Worm (Caenorhabditis elegans) whole organism, L2 larva: ENCODE data around the gene srw-107.

Experiments used
- C34F6.9 ChIP-seq: fragments of 150-350 bp; optimal IDR thresholded peaks from 2 replicates; lab custom pipeline; 2014; ENCODE audit warnings: missing biosample characterization, missing genetic modification characterization
- F13H6.1 ChIP-seq: sonication (generic microtip); optimal IDR thresholded peaks from 2 replicates; lab custom pipeline; 2016; ENCODE audit warnings: missing genetic modification characterization, missing compliant biosample characterization
- R02D3.7 ChIP-seq: fragments of 150-350 bp; optimal IDR thresholded peaks from 2 replicates; lab custom pipeline; 2014; ENCODE audit warnings: missing biosample characterization, missing genetic modification characterization
- Y55F3AM.14 ChIP-seq: fragments of 200-800 bp; sonication (Bioruptor generic); optimal IDR thresholded peaks from 2 replicates; lab custom pipeline; 2018; ENCODE audit warnings: mild to moderate bottlenecking, missing genetic modification characterization, missing compliant biosample characterization
- ZK546.5 ChIP-seq: sonication (generic microtip); optimal IDR thresholded peaks from 2 replicates; lab custom pipeline; 2017; ENCODE audit warnings: missing biosample characterization, missing genetic modification characterization
- alr-1 ChIP-seq: fragments of 150-350 bp; optimal IDR thresholded peaks from 2 replicates; lab custom pipeline; 2014; ENCODE audit warnings: missing biosample characterization, missing genetic modification characterization
- ama-1 ChIP-seq: fragments of 150-350 bp; optimal IDR thresholded peaks from 2 replicates; lab custom pipeline; 2018; ENCODE audit warnings: inconsistent platforms
- blmp-1 ChIP-seq: sonication (generic microtip); optimal IDR thresholded peaks from 2 replicates; lab custom pipeline; 2017; ENCODE audit warnings: missing genetic modification characterization, mild to moderate bottlenecking, missing compliant biosample characterization, antibody characterized with exemption, moderate library complexity; ENCODE audit not compliant: insufficient read depth
- ceh-82 ChIP-seq: fragments of 150-350 bp; optimal IDR thresholded peaks from 2 replicates; lab custom pipeline; 2014; ENCODE audit warnings: missing biosample characterization, missing genetic modification characterization
- crh-2 ChIP-seq: sonication (generic microtip); optimal IDR thresholded peaks from 2 replicates; lab custom pipeline; 2017; ENCODE audit warnings: missing biosample characterization, missing genetic modification characterization
- dmd-4 ChIP-seq: sonication (generic microtip); optimal IDR thresholded peaks from 2 replicates; lab custom pipeline; 2017; ENCODE audit warnings: missing biosample characterization, missing genetic modification characterization
- elt-1 ChIP-seq: fragments of 150-350 bp; optimal IDR thresholded peaks from 2 replicates; lab custom pipeline; 2014; ENCODE audit warnings: missing biosample characterization, missing genetic modification characterization
- fos-1 ChIP-seq: fragments of 150-350 bp; optimal IDR thresholded peaks from 2 replicates; lab custom pipeline; 2014; ENCODE audit warnings: missing biosample characterization, missing genetic modification characterization
- gmeb-1 ChIP-seq: fragments of 150-350 bp; optimal IDR thresholded peaks from 2 replicates; lab custom pipeline; 2014; ENCODE audit warnings: missing biosample characterization, missing genetic modification characterization
- mab-5 ChIP-seq: fragments of 150-350 bp; optimal IDR thresholded peaks from 2 replicates; lab custom pipeline; 2014; ENCODE audit warnings: missing biosample characterization, missing genetic modification characterization
- mdl-1 ChIP-seq, 2 experiments: fragments of 150-350 bp in 1 of 2; sonication (generic microtip) in 1 of 2; optimal IDR thresholded peaks; 2 replicates each; lab custom pipeline; 2017; ENCODE audit warnings: missing biosample characterization in 2 of 2, missing genetic modification characterization in 2 of 2
- nhr-10 ChIP-seq: sonication (generic microtip); optimal IDR thresholded peaks from 2 replicates; lab custom pipeline; 2017; ENCODE audit warnings: missing biosample characterization, missing genetic modification characterization
- nhr-11 ChIP-seq: fragments of 150-350 bp; optimal IDR thresholded peaks from 2 replicates; lab custom pipeline; 2014; ENCODE audit warnings: missing biosample characterization, missing genetic modification characterization
- nhr-21 ChIP-seq: fragments of 150-350 bp; optimal IDR thresholded peaks from 2 replicates; lab custom pipeline; 2014; ENCODE audit warnings: missing biosample characterization, missing genetic modification characterization
- nhr-23 ChIP-seq: fragments of 150-350 bp; optimal IDR thresholded peaks from 2 replicates; lab custom pipeline; 2014; ENCODE audit warnings: missing biosample characterization, missing genetic modification reagents, missing genetic modification characterization
- nhr-237 ChIP-seq: fragments of 150-350 bp; optimal IDR thresholded peaks from 2 replicates; lab custom pipeline; 2014; ENCODE audit warnings: missing biosample characterization, missing genetic modification characterization
- nhr-25 ChIP-seq: fragments of 150-350 bp; sonication (generic microtip); optimal IDR thresholded peaks from 3 replicates; lab custom pipeline; 2014; ENCODE audit warnings: missing biosample characterization, missing genetic modification characterization
- nhr-77 ChIP-seq: fragments of 150-350 bp; optimal IDR thresholded peaks from 2 replicates; lab custom pipeline; 2014; ENCODE audit warnings: missing biosample characterization, missing genetic modification characterization
- peb-1 ChIP-seq: fragments of 150-350 bp; optimal IDR thresholded peaks from 2 replicates; lab custom pipeline; 2014; ENCODE audit warnings: missing biosample characterization, missing genetic modification characterization
- sma-9 ChIP-seq, 2 experiments: fragments of 150-350 bp in 1 of 2; sonication (generic microtip) in 1 of 2; optimal IDR thresholded peaks; 2 replicates each; lab custom pipeline; 2014 to 2016; ENCODE audit warnings: missing genetic modification characterization in 2 of 2, mild to moderate bottlenecking in 1 of 2, missing biosample characterization in 1 of 2, missing compliant biosample characterization in 1 of 2, missing genetic modification reagents in 1 of 2, moderate library complexity in 1 of 2
- unc-39 ChIP-seq: fragments of 150-350 bp; optimal IDR thresholded peaks from 2 replicates; lab custom pipeline; 2014; ENCODE audit warnings: missing biosample characterization, missing genetic modification characterization
- unc-55 ChIP-seq: fragments of 150-350 bp; sonication (generic microtip); optimal IDR thresholded peaks from 3 replicates; lab custom pipeline; 2014; ENCODE audit warnings: missing biosample characterization, missing genetic modification reagents, missing genetic modification characterization
- ztf-1 ChIP-seq: fragments of 200-800 bp; sonication (Bioruptor generic); conservative IDR thresholded peaks from 2 replicates; pipeline ENCODE4 v1.3.6; 2022; ENCODE audit warnings: missing genetic modification characterization, missing compliant biosample characterization
- ztf-11 ChIP-seq: sonication (generic microtip); optimal IDR thresholded peaks from 2 replicates; lab custom pipeline; 2017; ENCODE audit warnings: missing biosample characterization, missing genetic modification characterization
- ztf-4 ChIP-seq: fragments of 150-350 bp; optimal IDR thresholded peaks from 2 replicates; lab custom pipeline; 2014; ENCODE audit warnings: missing biosample characterization, missing genetic modification characterization

srw-107 gene

DNA sequence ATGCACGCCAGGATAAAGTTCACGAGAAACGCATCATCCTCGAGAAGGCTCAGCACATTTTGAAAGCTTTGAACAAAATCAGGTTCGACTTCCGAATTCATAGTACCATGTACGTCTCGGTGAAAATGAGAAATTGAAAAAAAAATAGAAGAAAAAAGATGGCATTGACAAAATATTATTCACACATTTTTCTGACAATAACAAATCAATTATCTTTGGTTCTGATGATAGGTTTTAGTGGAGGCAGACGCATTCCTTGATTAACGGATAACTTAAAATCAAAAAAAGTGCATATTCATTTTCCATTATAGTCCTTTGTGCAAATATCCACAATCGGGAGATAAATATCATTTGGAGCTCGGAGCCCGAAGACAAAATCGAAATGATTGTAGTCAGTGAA lies at the start of gene srw-107:
Gene srw-107 (minus strand): TSS at position 101 of the 400 bp plus-strand sequence.
- TF ChIP-seq nhr-23 (tag; lab: Kevin White, UChicago) = no peak
- TF ChIP-seq ZK546.5 (tag; lab: Kevin White, UChicago) = no peak
- TF ChIP-seq crh-2 (tag; lab: Kevin White, UChicago) = no peak

DNA sequence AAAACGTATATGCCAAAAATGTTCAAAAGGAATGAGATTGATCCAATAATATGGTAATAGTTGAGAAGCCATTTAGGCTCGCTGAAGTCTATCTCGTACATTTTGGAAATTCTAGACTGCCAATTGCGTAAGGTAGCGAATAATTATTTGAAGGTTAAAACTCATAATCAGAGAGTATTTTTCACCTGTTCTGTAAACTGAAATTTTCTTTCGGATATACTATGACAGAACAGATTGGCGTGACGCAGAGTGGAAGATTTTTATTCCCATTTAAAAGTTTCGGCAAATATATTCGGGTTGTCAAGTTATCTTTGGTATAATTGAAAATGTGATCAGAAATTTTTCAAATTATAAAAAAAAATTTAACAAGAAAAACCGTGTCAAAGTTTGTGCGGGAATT lies 46.7 kb upstream of the srw-107 start, which contains the start of gene sri-72:
Gene sri-72 (minus strand): TSS at position 101 of the 400 bp plus-strand sequence.
- TF ChIP-seq fos-1 (tag; lab: Kevin White, UChicago) (no peak), unc-55 (no peak), nhr-10 (tag; lab: Kevin White, UChicago) (no peak)

DNA sequence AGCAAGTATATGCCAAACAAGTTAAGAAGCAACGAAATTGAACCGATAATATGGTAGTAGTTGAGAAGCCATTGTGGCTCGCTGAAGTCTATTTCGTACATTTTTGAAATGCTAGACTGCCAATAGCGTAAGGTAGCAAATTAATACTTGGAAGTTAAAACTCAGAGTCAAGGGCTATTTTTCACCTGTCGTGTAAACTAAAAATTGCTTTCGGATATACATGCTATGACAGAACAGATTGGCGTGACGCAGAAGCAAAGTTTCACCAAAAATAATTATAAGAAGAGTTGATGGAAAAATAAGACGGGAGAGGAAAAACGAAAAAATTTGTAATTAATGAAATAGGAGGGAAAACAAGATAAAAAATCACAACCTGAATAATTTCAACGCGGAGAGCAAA lies 44.6 kb upstream of the srw-107 start, which contains the start of gene sri-73:
Gene sri-73 (minus strand): TSS at position 101 of the 400 bp plus-strand sequence.
- TF ChIP-seq mab-5 (tag; lab: Kevin White, UChicago) = no peak
- no peak for TF ChIP-seq ztf-4 (tag; lab: Kevin White, UChicago)
- no peak for TF ChIP-seq peb-1
- TF ChIP-seq ZK546.5 (tag; lab: Kevin White, UChicago) = no peak
- TF ChIP-seq nhr-77 (tag; lab: Kevin White, UChicago) = no peak
- no peak for TF ChIP-seq ztf-1 (GFP tag; lab: Robert Waterston, UW)
- TF ChIP-seq crh-2 (tag; lab: Kevin White, UChicago) = no peak

DNA sequence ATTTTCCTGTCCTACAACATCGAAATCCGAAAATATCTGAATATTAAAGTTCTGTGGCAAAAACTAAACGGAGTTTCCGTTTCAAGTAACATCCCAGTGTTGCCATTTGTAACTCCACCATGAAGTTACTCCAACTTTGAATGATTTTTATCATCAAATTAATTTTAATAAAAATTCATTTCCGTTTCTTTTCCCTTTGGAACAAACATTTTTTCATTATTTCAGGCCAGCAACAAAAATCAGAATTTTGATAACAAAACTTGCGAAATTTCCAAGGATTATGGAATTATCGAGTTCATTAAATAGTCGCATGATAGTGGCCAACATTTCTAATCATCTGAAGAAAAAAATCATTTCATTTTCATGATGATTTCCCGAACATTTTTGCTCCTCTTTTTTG lies 41.4 kb upstream of the srw-107 start, which contains the start of gene C14C6.2:
Gene C14C6.2 (plus strand): TSS at position 301 of the 400 bp plus-strand sequence.
- TF ChIP-seq sma-9 (GFP tag; optimal IDR thresholded peaks at IDR 0.05; lab: Kevin White, UChicago) (no peak), sma-9 (tag; optimal IDR thresholded peaks at IDR 0.05; lab: Kevin White, UChicago) (no peak), Y55F3AM.14 (GFP tag; lab: Kevin White, UChicago) (no peak), nhr-11 (no peak), C34F6.9 (no peak), unc-39 (tag; lab: Kevin White, UChicago) (no peak)

DNA sequence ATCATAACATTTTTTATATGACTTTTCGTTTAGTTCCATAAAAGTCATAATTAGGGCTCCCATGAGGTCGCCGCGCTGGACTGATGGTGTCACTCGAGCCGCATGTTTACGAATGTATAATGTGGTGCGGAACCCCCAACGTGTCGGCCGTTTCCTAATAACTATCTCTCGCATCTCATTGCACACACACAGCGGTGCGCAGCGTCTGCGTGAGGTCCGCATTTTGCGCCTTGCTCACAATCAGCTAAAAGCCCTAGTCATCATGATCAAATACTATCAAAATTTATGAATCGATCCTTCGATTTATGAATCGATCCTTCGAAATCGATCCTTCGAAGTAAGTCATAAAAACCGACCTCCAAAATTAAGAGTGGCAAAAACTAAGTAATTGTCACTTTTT lies 38.5 kb upstream of the srw-107 start, which contains the start of gene srx-7:
Gene srx-7 (plus strand): TSS at position 256 of the 400 bp plus-strand sequence.
- TF ChIP-seq ztf-11 = no peak
- no peak for TF ChIP-seq elt-1
- TF ChIP-seq mdl-1 (tag; optimal IDR thresholded peaks at IDR 0.05; lab: Kevin White, UChicago) = no peak
- TF ChIP-seq R02D3.7 (tag; lab: Kevin White, UChicago) = no peak

- TF ChIP-seq ama-1 (lab: Kevin White, UChicago) (no peak), dmd-4 (no peak), nhr-21 (tag; lab: Kevin White, UChicago) (no peak), gmeb-1 (tag; lab: Kevin White, UChicago) (no peak)
These were observed 34.6 kb upstream of the srw-107 start, which contains the start of gene srx-8 for ce11 chrV:556055-556454. Gene srx-8 (minus strand): TSS chrV:556155.

ce11 chrV:553067-553466 lies 31.6 kb upstream of the srw-107 start, which contains the start of gene C14C6.8:
Gene C14C6.8 (minus strand): TSS chrV:553167.
- TF ChIP-seq F13H6.1 (tag; lab: Kevin White, UChicago) = no peak
- no peak for TF ChIP-seq blmp-1 (tag; lab: Kevin White, UChicago)
- TF ChIP-seq alr-1 (tag; lab: Kevin White, UChicago) = no peak
- TF ChIP-seq nhr-25 (tag; lab: Kevin White, UChicago) = no peak
- TF ChIP-seq nhr-237 (tag; lab: Kevin White, UChicago) = no peak
- no peak for TF ChIP-seq fos-1 (tag; lab: Kevin White, UChicago)
- no peak for TF ChIP-seq ceh-82 (tag; lab: Kevin White, UChicago)
- TF ChIP-seq ama-1 (lab: Kevin White, UChicago) = no peak
- TF ChIP-seq sma-9 (GFP tag; optimal IDR thresholded peaks at IDR 0.05; lab: Kevin White, UChicago) = no peak
- no peak for TF ChIP-seq sma-9 (tag; optimal IDR thresholded peaks at IDR 0.05; lab: Kevin White, UChicago)
